Worm (Caenorhabditis elegans) whole organism, L4/young adult: ENCODE measurements around the gene ins-37.

ENCODE experiments used
- dao-5 ChIP-seq: sonication (generic microtip); optimal IDR thresholded peaks from 2 replicates; lab custom pipeline; 2016; ENCODE audit warnings: missing genotype, missing genetic modification characterization, moderate library complexity, missing compliant biosample characterization
- him-1 ChIP-seq: sonication (generic microtip); optimal IDR thresholded peaks from 2 replicates; lab custom pipeline; 2016; ENCODE audit warnings: missing genotype, missing genetic modification reagents, missing genetic modification characterization, missing compliant biosample characterization

DNA sequence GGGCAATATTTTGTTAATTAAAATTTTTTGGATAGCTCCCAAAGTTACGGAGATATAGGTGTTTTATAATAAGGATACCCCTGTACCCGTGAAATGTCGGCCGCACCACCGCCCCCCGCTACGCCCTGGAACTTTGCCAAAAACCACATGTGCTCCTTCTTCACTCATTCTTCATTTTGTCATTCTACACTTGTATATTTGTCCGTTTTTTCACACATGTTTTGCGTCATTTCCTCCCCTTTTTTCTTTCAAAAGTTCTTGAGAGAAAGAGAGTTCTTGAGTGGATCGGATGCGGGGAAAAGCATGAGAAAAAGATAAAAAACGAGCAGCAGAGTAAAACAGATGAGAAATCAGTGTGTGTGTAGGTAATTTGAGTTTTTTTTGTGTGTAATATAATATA, 47.1 kb downstream of the ins-37 start:
- TF ChIP-seq him-1 (tag; lab: Kevin White, UChicago), result no peak
- TF ChIP-seq dao-5 (tag; lab: Kevin White, UChicago), result no peak
